Worm (Caenorhabditis elegans) whole organism, L3 larva: ENCODE results near the gene C17H12.2.

ENCODE experiments used
- R02D3.7 ChIP-seq: fragments of 150-350 bp; optimal IDR thresholded peaks from 2 replicates; lab custom pipeline; 2014; ENCODE audit warnings: missing biosample characterization, missing genetic modification characterization
- ZK546.5 ChIP-seq: sonication (generic microtip); optimal IDR thresholded peaks from 2 replicates; lab custom pipeline; 2017; ENCODE audit warnings: missing biosample characterization, missing genetic modification characterization
- aly-2 ChIP-seq: fragments of 150-350 bp; optimal IDR thresholded peaks from 2 replicates; lab custom pipeline; 2014; ENCODE audit warnings: missing biosample characterization, missing genetic modification characterization
- ama-1 ChIP-seq: fragments of 150-350 bp; optimal IDR thresholded peaks from 2 replicates; lab custom pipeline; 2018
- ceh-16 ChIP-seq: sonication (generic microtip); optimal IDR thresholded peaks from 2 replicates; lab custom pipeline; 2017; ENCODE audit warnings: missing biosample characterization, missing genetic modification characterization
- ceh-28 ChIP-seq: fragments of 150-350 bp; optimal IDR thresholded peaks from 2 replicates; lab custom pipeline; 2014; ENCODE audit warnings: missing biosample characterization, missing genetic modification reagents, missing genetic modification characterization
- ceh-82 ChIP-seq: fragments of 150-350 bp; optimal IDR thresholded peaks from 2 replicates; lab custom pipeline; 2014; ENCODE audit warnings: missing biosample characterization, missing genetic modification characterization
- ceh-9 ChIP-seq: sonication (generic microtip); optimal IDR thresholded peaks from 2 replicates; lab custom pipeline; 2018; ENCODE audit warnings: missing biosample characterization, missing genetic modification characterization
- daf-12 ChIP-seq: fragments of 150-350 bp; optimal IDR thresholded peaks from 2 replicates; lab custom pipeline; 2014; ENCODE audit warnings: missing biosample characterization, missing genetic modification reagents, missing genetic modification characterization
- egl-27 ChIP-seq: sonication (generic microtip); optimal IDR thresholded peaks from 4 replicates; lab custom pipeline; 2017; ENCODE audit warnings: missing biosample characterization, missing genetic modification reagents, missing genetic modification characterization
- egl-5 ChIP-seq: fragments of 150-350 bp; optimal IDR thresholded peaks from 2 replicates; lab custom pipeline; 2017; ENCODE audit warnings: missing biosample characterization, missing genetic modification reagents, missing genetic modification characterization, inconsistent platforms
- elt-1 ChIP-seq: fragments of 150-350 bp; optimal IDR thresholded peaks from 2 replicates; lab custom pipeline; 2014; ENCODE audit warnings: missing biosample characterization, missing genetic modification characterization
- elt-2 ChIP-seq: sonication (generic microtip); optimal IDR thresholded peaks from 2 replicates; lab custom pipeline; 2016; ENCODE audit warnings: missing genetic modification reagents, mild to moderate bottlenecking, missing genetic modification characterization, missing compliant biosample characterization
- elt-3 ChIP-seq, 3 experiments: fragments of 150-350 bp in 1 of 3; sonication (generic microtip) in 2 of 3; optimal IDR thresholded peaks; 2 replicates in 2 of 3; 4 replicates in 1 of 3; lab custom pipeline; 2014 to 2017; ENCODE audit warnings: missing biosample characterization in 3 of 3, missing genetic modification characterization in 3 of 3
- eor-1 ChIP-seq, 2 experiments: fragments of 150-350 bp; optimal IDR thresholded peaks; 2 replicates each; lab custom pipeline; 2014 to 2018; ENCODE audit warnings: missing biosample characterization in 2 of 2, missing genetic modification characterization in 2 of 2
- fkh-10 ChIP-seq: sonication (generic microtip); optimal IDR thresholded peaks from 2 replicates; lab custom pipeline; 2017; ENCODE audit warnings: missing biosample characterization, missing genetic modification reagents, missing genetic modification characterization
- fkh-2 ChIP-seq: fragments of 150-350 bp; optimal IDR thresholded peaks from 2 replicates; lab custom pipeline; 2014; ENCODE audit warnings: missing biosample characterization, missing genetic modification reagents, missing genetic modification characterization
- fos-1 ChIP-seq: fragments of 150-350 bp; optimal IDR thresholded peaks from 2 replicates; lab custom pipeline; 2014; ENCODE audit warnings: missing biosample characterization, missing genetic modification characterization
- hmg-11 ChIP-seq: sonication (generic microtip); optimal IDR thresholded peaks from 2 replicates; lab custom pipeline; 2016; ENCODE audit warnings: missing genetic modification characterization, missing compliant biosample characterization
- jun-1 ChIP-seq: fragments of 150-350 bp; optimal IDR thresholded peaks from 2 replicates; lab custom pipeline; 2014; ENCODE audit warnings: missing biosample characterization, missing genetic modification reagents, missing genetic modification characterization
- lin-15B ChIP-seq: fragments of 150-350 bp; optimal IDR thresholded peaks from 2 replicates; lab custom pipeline; 2014; ENCODE audit warnings: missing biosample characterization, missing genetic modification characterization
- lin-39 ChIP-seq: fragments of 150-350 bp; optimal IDR thresholded peaks from 2 replicates; lab custom pipeline; 2018; ENCODE audit warnings: missing biosample characterization, missing genetic modification reagents, missing genetic modification characterization
- lsy-12 ChIP-seq: sonication (generic microtip); optimal IDR thresholded peaks from 2 replicates; lab custom pipeline; 2016; ENCODE audit warnings: mild to moderate bottlenecking, missing genetic modification characterization, missing compliant biosample characterization
- mdl-1 ChIP-seq: fragments of 150-350 bp; optimal IDR thresholded peaks from 2 replicates; lab custom pipeline; 2014; ENCODE audit warnings: missing biosample characterization, missing genetic modification characterization
- mml-1 ChIP-seq: fragments of 150-350 bp; sonication (generic microtip); optimal IDR thresholded peaks from 3 replicates; lab custom pipeline; 2014; ENCODE audit warnings: missing biosample characterization, missing genetic modification characterization
- nfya-1 ChIP-seq: sonication (generic microtip); optimal IDR thresholded peaks from 2 replicates; lab custom pipeline; 2017; ENCODE audit warnings: missing genetic modification characterization, mild to moderate bottlenecking, missing compliant biosample characterization, antibody characterized with exemption, moderate library complexity; ENCODE audit not compliant: insufficient read depth
- nhr-11 ChIP-seq: fragments of 150-350 bp; optimal IDR thresholded peaks from 2 replicates; lab custom pipeline; 2014; ENCODE audit warnings: missing biosample characterization, missing genetic modification characterization
- nhr-12 ChIP-seq: fragments of 150-350 bp; optimal IDR thresholded peaks from 2 replicates; lab custom pipeline; 2014; ENCODE audit warnings: missing biosample characterization, missing genetic modification characterization
- nhr-23 ChIP-seq: fragments of 150-350 bp; optimal IDR thresholded peaks from 2 replicates; lab custom pipeline; 2014; ENCODE audit warnings: missing biosample characterization, missing genetic modification reagents, missing genetic modification characterization
- nhr-237 ChIP-seq: fragments of 150-350 bp; optimal IDR thresholded peaks from 2 replicates; lab custom pipeline; 2014; ENCODE audit warnings: missing biosample characterization, missing genetic modification characterization
- nhr-25 ChIP-seq: sonication (generic microtip); optimal IDR thresholded peaks from 2 replicates; lab custom pipeline; 2017; ENCODE audit warnings: missing biosample characterization, missing genetic modification characterization
- nhr-28 ChIP-seq: fragments of 150-350 bp; optimal IDR thresholded peaks from 2 replicates; lab custom pipeline; 2014; ENCODE audit warnings: missing biosample characterization, missing genetic modification characterization
- nhr-43 ChIP-seq: sonication (generic microtip); optimal IDR thresholded peaks from 2 replicates; lab custom pipeline; 2016; ENCODE audit warnings: mild to moderate bottlenecking, missing genetic modification characterization, missing compliant biosample characterization; ENCODE audit not compliant: poor library complexity, severe bottlenecking
- nhr-67 ChIP-seq: fragments of 150-350 bp; optimal IDR thresholded peaks from 2 replicates; lab custom pipeline; 2014; ENCODE audit warnings: missing biosample characterization, missing genetic modification characterization
- nhr-76 ChIP-seq: fragments of 150-350 bp; sonication (generic microtip); optimal IDR thresholded peaks from 5 replicates; lab custom pipeline; 2014; ENCODE audit warnings: missing biosample characterization, missing genetic modification characterization
- nhr-77 ChIP-seq: fragments of 150-350 bp; optimal IDR thresholded peaks from 2 replicates; lab custom pipeline; 2014; ENCODE audit warnings: missing biosample characterization, missing genetic modification characterization
- pha-4 ChIP-seq: fragments of 150-350 bp; optimal IDR thresholded peaks from 2 replicates; lab custom pipeline; 2014; ENCODE audit warnings: missing biosample characterization, missing genetic modification reagents, missing genetic modification characterization
- pqm-1 ChIP-seq: fragments of 150-350 bp; optimal IDR thresholded peaks from 2 replicates; lab custom pipeline; 2017; ENCODE audit warnings: missing biosample characterization, missing genetic modification characterization, inconsistent platforms
- sea-2 ChIP-seq: fragments of 150-350 bp; sonication (generic microtip); optimal IDR thresholded peaks from 4 replicates; lab custom pipeline; 2014; ENCODE audit warnings: missing biosample characterization, missing genetic modification reagents, missing genetic modification characterization
- skn-1 ChIP-seq: fragments of 150-350 bp; optimal IDR thresholded peaks from 2 replicates; lab custom pipeline; 2014; ENCODE audit warnings: missing biosample characterization, missing genetic modification characterization
- snpc-4 ChIP-seq: fragments of 150-350 bp; optimal IDR thresholded peaks from 2 replicates; lab custom pipeline; 2014; ENCODE audit warnings: missing biosample characterization, missing genetic modification characterization
- tbx-2 ChIP-seq: sonication (generic microtip); optimal IDR thresholded peaks from 2 replicates; lab custom pipeline; 2016; ENCODE audit warnings: mild to moderate bottlenecking, missing genetic modification characterization, missing compliant biosample characterization
- unc-39 ChIP-seq: sonication (generic microtip); optimal IDR thresholded peaks from 4 replicates; lab custom pipeline; 2017; ENCODE audit warnings: missing biosample characterization, missing genetic modification characterization
- unc-62 ChIP-seq: fragments of 150-350 bp; sonication (generic microtip); optimal IDR thresholded peaks from 4 replicates; lab custom pipeline; 2014; ENCODE audit warnings: missing biosample characterization, missing genetic modification reagents, missing genetic modification characterization
- zag-1 ChIP-seq: fragments of 150-350 bp; optimal IDR thresholded peaks from 2 replicates; lab custom pipeline; 2014; ENCODE audit warnings: missing biosample characterization, missing genetic modification characterization
- ztf-11 ChIP-seq: fragments of 150-350 bp; optimal IDR thresholded peaks from 2 replicates; lab custom pipeline; 2014; ENCODE audit warnings: missing biosample characterization, missing genetic modification characterization
- ztf-4 ChIP-seq: fragments of 150-350 bp; optimal IDR thresholded peaks from 2 replicates; lab custom pipeline; 2014; ENCODE audit warnings: missing biosample characterization, missing genetic modification characterization

The C17H12.2 gene

DNA sequence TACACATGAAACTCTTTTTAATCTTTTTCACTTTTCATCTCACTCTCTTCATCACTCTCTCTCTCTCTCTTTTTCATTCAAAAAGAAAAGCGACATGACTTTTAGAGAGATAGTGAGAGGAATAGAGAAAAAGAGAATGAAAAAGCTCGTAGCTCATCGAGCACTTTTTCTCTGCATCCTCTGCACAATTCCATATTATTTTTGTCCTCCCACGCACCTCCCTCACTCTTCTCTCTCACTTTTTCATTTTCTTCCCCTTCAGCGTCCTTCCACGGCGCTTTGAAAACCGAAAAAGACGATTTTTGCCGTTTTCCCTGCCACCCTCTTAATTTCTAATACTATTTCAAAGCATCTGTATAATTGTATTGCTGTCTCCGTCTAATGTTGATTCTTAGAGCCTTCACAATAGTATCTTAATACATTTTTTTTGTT lies 48.8 kb upstream of the C17H12.2 start:
- TF ChIP-seq sea-2 = no peak
- TF ChIP-seq fos-1 = no peak
- TF ChIP-seq mdl-1 (tag; lab: Kevin White, UChicago) = peak; percentile 43
- TF ChIP-seq nhr-237 (tag; lab: Kevin White, UChicago) = no peak
- no peak for TF ChIP-seq snpc-4
- peak; percentile 41 for TF ChIP-seq ceh-82 (tag; lab: Kevin White, UChicago)
- TF ChIP-seq eor-1 (tag; optimal IDR thresholded peaks at IDR 0.05; lab: Kevin White, UChicago) = peak in 1 of 2 experiments; percentile 43
- peak; percentile 91 for TF ChIP-seq hmg-11 (tag; lab: Kevin White, UChicago)
- TF ChIP-seq ceh-16 (tag; lab: Kevin White, UChicago) = no peak
- peak; percentile 77 for TF ChIP-seq jun-1 (tag; lab: Kevin White, UChicago)
- no peak for TF ChIP-seq ztf-4
- no peak for TF ChIP-seq ZK546.5 (tag; lab: Kevin White, UChicago)
- TF ChIP-seq elt-2 (tag; lab: Kevin White, UChicago) = peak; percentile 88
- no peak for TF ChIP-seq nhr-76
- no peak for TF ChIP-seq daf-12 (tag; lab: Kevin White, UChicago)
- no peak for TF ChIP-seq unc-39
- no peak for TF ChIP-seq nhr-23 (tag; lab: Kevin White, UChicago)
- peak; percentile 61 for TF ChIP-seq lin-15B (tag; lab: Kevin White, UChicago)
- TF ChIP-seq ceh-9 (tag; lab: Kevin White, UChicago) = no peak
- no peak for TF ChIP-seq egl-5
- no peak for TF ChIP-seq nhr-25
- peak; percentile 33 for TF ChIP-seq elt-1
- TF ChIP-seq nhr-12 (tag; lab: Kevin White, UChicago) = no peak
- TF ChIP-seq pqm-1 (tag; lab: Kevin White, UChicago) = peak; percentile 90
- peak; percentile 65 for TF ChIP-seq nhr-11
- TF ChIP-seq lin-39 (tag; lab: Kevin White, UChicago) = peak; percentile 43
- TF ChIP-seq nhr-28 (tag; lab: Kevin White, UChicago) = no peak
- peak; percentile 45 for TF ChIP-seq R02D3.7 (tag; lab: Kevin White, UChicago)
- TF ChIP-seq lsy-12 (tag; lab: Kevin White, UChicago) = peak; percentile 60
- TF ChIP-seq mml-1 = no peak
- peak; percentile 73 for TF ChIP-seq fkh-10 (GFP tag; lab: Kevin White, UChicago)
- TF ChIP-seq unc-62 (GFP tag; lab: Kevin White, UChicago) = peak; percentile 69
- peak; percentile 44 for TF ChIP-seq nhr-77 (tag; lab: Kevin White, UChicago)
- peak; percentile 74 for TF ChIP-seq skn-1 (tag; lab: Kevin White, UChicago)
- TF ChIP-seq elt-3 (tag; optimal IDR thresholded peaks at IDR 0.05; lab: Kevin White, UChicago) = no peak
- TF ChIP-seq egl-27 = peak; percentile 5
- TF ChIP-seq ztf-11 (tag; lab: Kevin White, UChicago) = no peak
- TF ChIP-seq nfya-1 (tag; lab: Kevin White, UChicago) = peak; percentile 82
- no peak for TF ChIP-seq nhr-67 (tag; lab: Kevin White, UChicago)
- TF ChIP-seq ceh-28 (tag; lab: Kevin White, UChicago) = peak; percentile 55
- peak; percentile 53 for TF ChIP-seq tbx-2 (tag; lab: Kevin White, UChicago)
- no peak for TF ChIP-seq aly-2 (tag; lab: Kevin White, UChicago)
- no peak for TF ChIP-seq nhr-43
- no peak for TF ChIP-seq ama-1 (lab: Kevin White, UChicago)
- peak; percentile 12 for TF ChIP-seq zag-1
- peak; percentile 83 for TF ChIP-seq pha-4 (tag; lab: Kevin White, UChicago)
- TF ChIP-seq fkh-2 = no peak
- TF ChIP-seq, all 47 proteins: peak for 23

DNA sequence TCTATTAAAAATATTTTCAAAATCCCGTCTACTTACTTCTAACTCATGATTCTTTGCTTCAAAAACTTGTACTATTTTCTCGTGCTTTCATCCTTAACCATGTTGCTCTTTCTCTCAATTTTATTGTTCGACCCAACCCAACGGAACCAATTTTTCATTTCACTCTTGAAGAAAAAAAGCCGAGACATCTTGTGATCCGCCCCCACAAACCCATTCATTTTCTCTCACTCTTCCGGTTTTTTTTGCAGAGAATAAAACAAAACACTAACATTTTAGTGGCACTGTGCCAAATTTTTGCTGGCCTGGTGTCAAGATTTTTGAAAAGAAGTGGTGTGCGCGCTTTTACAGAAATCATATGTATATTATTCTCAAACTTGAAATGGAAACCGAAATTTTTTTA lies 46.5 kb upstream of the C17H12.2 start:
- TF ChIP-seq nhr-77 (tag; lab: Kevin White, UChicago) (no peak), fkh-2 (no peak), sea-2 (no peak), unc-62 (GFP tag; lab: Kevin White, UChicago) (no peak), elt-2 (tag; lab: Kevin White, UChicago) (no peak), elt-1 (no peak), ceh-16 (tag; lab: Kevin White, UChicago) (no peak), ama-1 (lab: Kevin White, UChicago) (no peak), eor-1 (tag; optimal IDR thresholded peaks at IDR 0.05; lab: Kevin White, UChicago) (no peak), nfya-1 (tag; lab: Kevin White, UChicago) (peak; percentile 25), ceh-28 (tag; lab: Kevin White, UChicago) (no peak), skn-1 (tag; lab: Kevin White, UChicago) (no peak), mml-1 (no peak), lsy-12 (tag; lab: Kevin White, UChicago) (no peak), aly-2 (tag; lab: Kevin White, UChicago) (no peak), fos-1 (no peak), nhr-76 (no peak), mdl-1 (tag; lab: Kevin White, UChicago) (no peak), ZK546.5 (tag; lab: Kevin White, UChicago) (no peak), ztf-4 (no peak), lin-39 (tag; lab: Kevin White, UChicago) (peak; percentile 75), egl-5 (peak; percentile 12), pqm-1 (tag; lab: Kevin White, UChicago) (no peak), fkh-10 (GFP tag; lab: Kevin White, UChicago) (no peak), ceh-9 (tag; lab: Kevin White, UChicago) (no peak), zag-1 (no peak)
- TF ChIP-seq, all 47 proteins: peak for 3
